Fruit fly (Drosophila melanogaster) Kc167 (cell line): ENCODE results near the gene Snx27.

Experiments used
- Myc ChIP-seq: fragments of >200 bp; optimal IDR thresholded peaks from 2 replicates; lab custom pipeline; 2017; ENCODE audit warnings: missing external identifiers
- Sin3A ChIP-seq: fragments of >200 bp; optimal IDR thresholded peaks from 2 replicates; lab custom pipeline; 2018; ENCODE audit warnings: missing external identifiers
- h ChIP-seq: fragments of >200 bp; optimal IDR thresholded peaks from 3 replicates; lab custom pipeline; 2018; ENCODE audit warnings: missing external identifiers
- insv ChIP-seq: fragments of >200 bp; optimal IDR thresholded peaks from 3 replicates; lab custom pipeline; 2018; ENCODE audit warnings: missing external identifiers
- psq ChIP-seq: fragments of >200 bp; optimal IDR thresholded peaks from 2 replicates; lab custom pipeline; 2017; ENCODE audit warnings: missing external identifiers
- ttk ChIP-seq: sonication (Bioruptor generic); optimal IDR thresholded peaks from 2 replicates; lab custom pipeline; 2017; ENCODE audit warnings: missing external identifiers

The Snx27 gene

DNA sequence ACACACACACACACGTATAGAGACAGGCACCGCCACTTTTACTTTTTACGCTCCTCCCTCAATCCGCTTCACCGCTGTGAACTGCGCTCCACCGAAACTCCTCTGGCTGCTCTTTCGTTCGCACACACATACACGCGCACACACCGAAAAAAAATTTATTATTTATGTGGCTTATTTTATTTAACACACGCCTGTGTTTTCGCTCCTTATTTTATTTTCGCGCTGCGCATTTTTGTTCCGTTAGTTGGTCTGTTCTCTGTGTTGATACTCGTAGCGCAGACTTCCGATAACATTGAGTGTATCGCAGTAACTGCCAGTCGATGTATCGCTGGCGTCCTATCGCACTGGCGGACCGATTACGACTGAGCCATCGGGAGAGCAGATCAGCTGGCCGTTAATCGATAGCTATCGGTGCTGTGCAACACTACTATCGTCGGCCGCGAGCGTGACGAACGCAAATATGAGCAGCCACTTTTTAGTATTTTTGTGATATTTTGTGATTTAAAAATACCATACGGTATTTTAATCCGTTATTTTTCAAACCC, at the start of gene Snx27:
Snx27 (minus strand) TSS at position 356 of the 545 bp plus-strand sequence.
- TF ChIP-seq Myc (lab: Kevin White, UChicago) (no peak), Sin3A (lab: Kevin White, UChicago) (no peak), ttk (lab: Kevin White, UChicago) (no peak), insv (no peak), psq (lab: Kevin White, UChicago) (no peak), h (lab: Kevin White, UChicago) (no peak)

DNA sequence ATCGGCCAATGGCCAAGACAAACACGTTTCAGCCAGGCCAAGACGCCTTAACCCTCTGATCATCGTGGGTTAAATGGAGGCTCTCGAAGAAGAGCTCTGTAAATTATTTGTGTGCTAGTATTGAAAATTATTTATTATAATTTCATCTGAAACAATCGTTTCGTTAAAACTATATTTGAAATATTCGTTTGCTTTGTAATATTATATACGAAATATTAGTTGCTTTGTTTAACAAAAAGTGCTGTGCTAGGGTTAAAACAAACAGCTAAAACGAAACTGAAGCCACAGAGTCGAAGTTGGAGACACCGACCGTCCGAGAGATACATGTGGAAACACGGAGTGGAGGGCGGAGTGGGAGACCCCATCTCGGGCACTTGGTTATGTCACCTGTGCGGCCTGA, 48.7 kb upstream of the Snx27 start:
- no peak for TF ChIP-seq Sin3A (lab: Kevin White, UChicago)
- TF ChIP-seq h (lab: Kevin White, UChicago) = no peak
- TF ChIP-seq ttk (lab: Kevin White, UChicago) = no peak
- no peak for TF ChIP-seq Myc (lab: Kevin White, UChicago)
- no peak for TF ChIP-seq insv
- TF ChIP-seq psq (lab: Kevin White, UChicago) = no peak

DNA sequence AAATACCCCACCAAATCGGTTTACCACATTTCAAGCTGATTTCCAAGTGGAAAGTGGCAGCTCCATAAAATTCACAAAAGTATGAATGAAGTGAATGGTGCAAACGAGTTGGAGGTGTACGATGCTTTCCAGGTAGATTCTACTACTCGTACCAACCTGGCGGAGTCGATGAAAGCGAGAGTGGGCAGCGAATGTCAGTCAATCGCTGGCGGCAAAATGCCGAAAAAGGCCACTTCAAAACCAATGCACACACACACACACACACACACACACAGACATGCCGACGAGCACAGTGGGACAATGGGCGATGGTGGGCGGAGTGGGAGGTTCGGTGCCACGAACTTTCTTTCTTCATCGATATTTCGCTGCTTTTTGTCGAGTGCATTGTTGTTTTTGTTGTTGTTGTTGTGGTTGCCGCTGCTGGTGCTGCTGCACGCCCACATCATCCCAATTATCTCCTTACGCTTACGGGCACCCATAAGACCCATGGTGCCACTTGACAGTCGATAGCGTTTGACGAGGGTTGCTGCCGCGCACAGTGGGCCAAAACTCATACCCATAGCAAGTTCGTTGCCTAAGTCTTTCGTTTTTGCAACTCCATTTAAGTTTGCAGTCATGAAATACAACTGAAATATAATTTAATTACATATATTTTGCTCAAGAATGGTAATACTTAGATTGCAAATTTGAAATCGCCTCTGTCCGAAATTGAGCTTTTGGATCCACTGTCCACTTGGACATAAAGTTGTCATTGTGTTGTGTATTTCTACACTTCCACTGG, 45.6 kb upstream of the Snx27 start:
- TF ChIP-seq Sin3A (lab: Kevin White, UChicago) (no peak), insv (no peak), psq (lab: Kevin White, UChicago) (no peak), ttk (lab: Kevin White, UChicago) (no peak), h (lab: Kevin White, UChicago) (no peak), Myc (lab: Kevin White, UChicago) (no peak)

DNA sequence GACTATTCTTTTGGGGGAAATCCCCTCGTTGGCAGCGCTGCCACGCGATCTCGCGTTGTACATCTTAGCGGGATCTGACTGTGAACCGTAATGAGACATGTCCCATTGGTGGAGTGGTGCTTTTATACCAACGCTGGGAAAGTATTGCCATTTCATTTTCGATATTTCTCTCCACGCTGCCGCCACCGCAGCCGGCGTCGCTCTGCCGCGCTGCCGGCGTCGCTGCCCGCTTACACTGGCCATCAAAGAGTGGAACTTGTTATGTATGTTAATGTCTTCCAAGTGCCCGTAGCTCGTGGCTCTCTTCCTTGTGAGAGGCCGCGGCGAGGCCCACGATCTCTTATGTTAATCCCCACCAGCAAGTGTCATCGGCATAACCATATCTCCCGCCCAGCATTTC, 43.7 kb upstream of the Snx27 start, which contains the start of gene CG3108:
CG3108 (minus strand) TSS at position 101 of the 400 bp plus-strand sequence.
- TF ChIP-seq h (lab: Kevin White, UChicago) (no peak), ttk (lab: Kevin White, UChicago) (no peak), Sin3A (lab: Kevin White, UChicago) (no peak), psq (lab: Kevin White, UChicago) (no peak), Myc (lab: Kevin White, UChicago) (no peak)

DNA sequence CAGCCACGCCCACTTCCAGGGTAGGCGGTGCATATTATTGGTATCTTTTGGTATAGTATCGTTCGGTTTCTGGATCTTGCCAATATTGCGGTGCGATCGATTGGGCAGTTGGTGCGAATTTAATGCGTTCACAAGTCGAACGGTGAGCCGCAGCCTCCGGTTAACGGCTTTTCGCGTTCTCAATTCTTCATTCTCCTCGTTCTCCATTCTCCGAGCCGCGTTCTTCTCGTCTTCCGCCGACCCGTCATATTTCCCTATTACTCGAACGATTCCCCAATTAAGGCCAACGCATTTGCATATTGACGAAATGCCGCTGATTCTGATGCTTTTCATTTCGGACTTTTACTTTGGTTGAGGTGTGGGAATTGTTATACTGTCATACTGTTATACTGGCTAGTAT, 38.7 kb upstream of the Snx27 start, which contains the start of gene CG42264:
CG42264 (minus strand) TSS at position 101 of the 400 bp plus-strand sequence.
- TF ChIP-seq ttk (lab: Kevin White, UChicago) = no peak

DNA sequence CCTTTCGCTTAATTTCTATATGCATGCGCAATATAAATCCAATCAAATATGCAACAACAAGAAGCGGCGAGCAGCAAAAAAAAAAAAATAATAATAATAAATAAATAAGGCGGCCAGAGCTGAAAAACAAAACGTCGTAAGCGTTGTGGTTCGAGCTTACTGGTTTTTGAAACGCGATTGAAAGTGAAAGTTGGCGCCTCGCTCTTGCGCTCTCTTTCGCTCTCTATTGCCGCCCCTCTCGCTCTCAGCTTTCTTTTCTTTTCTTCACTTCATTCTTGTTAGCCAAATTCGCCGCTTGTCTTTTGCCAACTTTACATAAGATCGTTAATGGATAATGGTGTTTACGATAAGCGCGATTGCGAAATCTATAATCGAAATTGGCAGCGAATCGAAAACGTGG, 34.6 kb upstream of the Snx27 start:
- TF ChIP-seq Sin3A (lab: Kevin White, UChicago) = no peak
- no peak for TF ChIP-seq ttk (lab: Kevin White, UChicago)
- TF ChIP-seq psq (lab: Kevin White, UChicago) = no peak

DNA sequence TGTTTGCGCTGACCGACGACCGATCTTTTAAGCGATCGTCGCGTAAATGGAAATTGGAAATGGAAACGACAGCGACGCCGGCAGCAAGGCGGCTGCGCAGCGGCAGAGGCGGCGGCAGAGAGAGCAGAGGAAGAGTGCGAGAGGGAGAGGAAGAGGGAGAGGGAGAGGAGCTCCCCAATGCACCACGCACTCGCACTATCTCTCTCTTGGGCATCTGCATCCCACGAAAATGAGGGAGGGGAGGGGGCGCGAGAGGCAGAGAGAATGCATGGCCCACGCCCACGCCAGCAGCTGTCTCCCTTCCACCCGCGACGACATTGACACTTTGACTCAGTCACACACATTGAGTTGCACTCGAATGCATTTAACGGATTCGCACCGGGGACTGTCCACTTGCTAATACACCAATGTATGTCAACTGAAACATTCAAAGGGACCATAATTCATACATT, 32.9 kb upstream of the Snx27 start, which contains the start of gene CG3097:
CG3097 (minus strand) TSS at position 51 of the 452 bp plus-strand sequence.
- TF ChIP-seq psq (lab: Kevin White, UChicago) = no peak
- TF ChIP-seq insv = no peak
- no peak for TF ChIP-seq h (lab: Kevin White, UChicago)
- TF ChIP-seq Myc (lab: Kevin White, UChicago) = no peak
- no peak for TF ChIP-seq Sin3A (lab: Kevin White, UChicago)
- no peak for TF ChIP-seq ttk (lab: Kevin White, UChicago)

DNA sequence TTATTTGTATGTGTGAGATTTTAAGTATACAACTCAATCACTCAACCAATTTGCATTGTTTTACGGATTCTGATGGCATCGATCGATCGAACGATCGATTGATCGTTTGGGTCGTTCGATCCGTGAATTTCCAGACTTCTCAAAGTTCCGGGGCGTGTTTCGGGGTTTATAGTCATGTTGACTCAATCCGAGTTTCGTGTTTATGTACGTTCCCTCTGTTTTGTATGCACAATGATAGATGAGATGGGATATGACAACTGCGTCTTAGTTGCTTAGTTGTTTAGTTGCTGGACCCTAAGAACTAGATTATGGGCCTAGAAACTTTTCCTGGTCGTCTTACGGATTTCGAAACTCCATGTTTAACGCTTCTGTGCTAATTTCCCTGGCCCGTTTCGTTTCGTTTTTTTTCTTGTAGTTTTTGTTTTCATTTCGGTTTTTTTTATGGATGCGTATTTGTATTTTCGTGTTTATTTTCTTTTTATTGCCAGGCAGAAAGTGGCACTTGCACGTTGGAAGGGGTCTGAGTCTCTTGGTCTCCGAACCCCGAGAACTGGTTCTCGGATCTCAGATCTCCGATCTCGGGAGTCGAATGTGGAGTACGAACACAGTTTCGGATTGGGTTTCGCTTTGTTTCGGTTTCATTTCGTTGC, 30.9 kb upstream of the Snx27 start:
- TF ChIP-seq Myc (lab: Kevin White, UChicago) (no peak), psq (lab: Kevin White, UChicago) (no peak), h (lab: Kevin White, UChicago) (no peak)

DNA sequence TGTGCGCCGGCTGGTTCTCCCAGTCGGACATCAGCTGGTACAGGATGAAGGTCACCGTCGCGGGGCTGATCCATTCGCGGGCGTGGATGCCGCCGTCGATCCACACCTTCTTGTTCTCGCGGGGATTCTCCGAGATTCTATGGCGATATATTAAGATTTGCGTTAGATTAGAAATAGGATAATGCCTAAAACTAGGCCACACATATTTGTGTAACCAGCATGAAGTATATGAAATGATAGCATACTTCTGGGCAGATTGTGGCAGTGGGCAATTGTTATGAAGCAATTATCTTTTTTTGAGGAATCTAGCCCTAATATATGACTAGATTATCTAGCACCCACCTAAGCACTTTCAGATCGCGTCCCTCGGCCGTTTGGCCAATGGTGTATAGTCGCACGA, 28.9 kb upstream of the Snx27 start:
- no peak for TF ChIP-seq ttk (lab: Kevin White, UChicago)
- no peak for TF ChIP-seq insv
- no peak for TF ChIP-seq Sin3A (lab: Kevin White, UChicago)
- TF ChIP-seq psq (lab: Kevin White, UChicago) = no peak
- TF ChIP-seq h (lab: Kevin White, UChicago) = no peak
- TF ChIP-seq Myc (lab: Kevin White, UChicago) = no peak

DNA sequence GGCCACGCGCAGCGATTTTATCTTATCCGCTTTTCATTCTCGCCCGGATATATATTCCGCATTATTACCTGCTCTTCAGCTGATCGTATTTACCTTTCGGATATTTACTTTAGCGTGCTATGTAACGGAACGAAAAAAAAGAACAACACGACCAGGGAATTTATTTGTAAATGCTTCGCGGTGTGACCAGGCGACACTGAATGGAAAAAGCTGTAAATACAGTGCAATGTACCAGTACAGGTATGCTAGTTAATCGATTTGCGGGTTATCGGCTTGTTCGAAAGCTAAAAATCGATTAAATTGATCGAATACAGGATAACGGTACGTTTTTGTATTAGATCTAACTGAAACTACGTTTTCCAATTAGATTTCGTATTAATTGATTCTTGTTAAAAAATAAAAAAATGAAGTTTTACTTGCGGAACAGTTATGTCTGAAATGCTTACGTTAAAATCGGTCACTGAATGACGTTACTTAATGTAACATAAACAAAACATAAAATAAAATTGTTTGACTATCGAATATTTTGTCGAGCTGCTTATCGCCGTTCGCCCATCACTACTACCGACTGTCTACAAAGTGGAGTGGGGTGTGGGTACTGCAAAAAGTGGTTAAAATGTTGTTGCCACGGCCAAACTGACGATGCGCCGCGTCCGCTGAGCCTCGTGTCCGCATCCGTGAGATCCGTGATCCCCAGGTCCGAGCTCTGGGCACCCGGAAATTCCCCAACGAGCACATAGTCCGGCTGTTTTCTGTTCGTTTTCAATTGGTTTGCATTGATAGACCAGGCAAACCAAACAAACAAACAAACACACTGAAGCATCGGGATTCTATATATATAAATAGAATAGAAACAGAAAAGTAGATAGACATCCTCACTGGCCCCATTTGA, 26.4 kb upstream of the Snx27 start, which contains the start of the genes MAPk-Ak2 and CG42699:
MAPk-Ak2 (minus strand) TSS at position 203 of the 892 bp plus-strand sequence.
CG42699 (plus strand) TSS at position 553 of the 892 bp plus-strand sequence.
- TF ChIP-seq Sin3A (lab: Kevin White, UChicago) (no peak), insv (no peak), psq (lab: Kevin White, UChicago) (no peak)

DNA sequence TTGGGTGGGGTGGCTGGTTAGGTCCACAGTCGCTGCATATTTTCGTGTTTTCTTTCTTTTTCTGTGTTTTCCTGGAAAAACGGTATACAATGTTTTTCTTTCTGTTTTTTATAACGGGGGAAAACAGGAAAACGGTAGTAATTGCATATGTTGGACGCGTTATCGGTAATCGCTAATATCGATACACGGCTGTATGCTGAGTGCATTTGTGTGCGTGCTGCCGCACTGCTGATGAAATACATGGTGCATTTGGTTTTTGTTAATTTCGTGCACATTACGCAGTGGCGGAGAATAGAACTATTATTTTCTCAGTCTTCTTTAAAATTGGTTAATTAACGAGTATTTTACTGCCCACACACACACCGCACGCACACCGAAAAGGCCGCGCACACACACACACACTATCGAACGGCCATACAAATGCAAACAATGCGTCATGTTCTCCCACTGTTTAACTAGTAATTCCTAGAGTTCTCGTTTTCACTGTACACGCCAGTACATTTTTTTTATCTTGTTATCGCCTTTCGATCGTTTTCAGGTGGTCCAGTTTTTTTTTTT, 25.7 kb upstream of the Snx27 start:
- no peak for TF ChIP-seq ttk (lab: Kevin White, UChicago)
- no peak for TF ChIP-seq Myc (lab: Kevin White, UChicago)
